Worm (Caenorhabditis elegans): ENCODE data around the gene arx-3.

Gene arx-3

DNA sequence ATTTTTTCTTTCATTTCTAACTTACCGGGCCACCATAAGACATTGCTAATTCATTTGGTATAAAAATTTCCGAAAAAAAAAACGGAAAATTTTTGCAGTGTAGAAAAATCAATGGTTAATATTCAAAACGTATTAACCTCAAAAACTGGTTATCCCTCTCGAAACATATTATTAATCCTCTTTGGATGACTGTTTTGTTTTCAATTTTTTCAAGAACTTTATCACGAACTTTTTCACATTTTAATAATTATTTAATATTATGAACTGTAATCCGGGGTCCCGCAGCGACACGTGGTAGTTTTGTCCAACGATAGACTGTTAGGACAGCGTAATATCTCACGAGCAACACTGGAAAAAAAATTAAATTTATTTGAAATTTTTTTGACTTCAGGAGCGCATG lies 29.5 kb downstream of the arx-3 start, which contains the start of gene Y79H2A.12:
Y79H2A.12 (minus strand) TSS at position 101 of the 400 bp plus-strand sequence.
- TF ChIP-seq hif-1 (tag; optimal IDR thresholded peaks at IDR 0.05) (no peak), mdl-1 (tag; optimal IDR thresholded peaks at IDR 0.05) (no peak), lin-39 (tag; optimal IDR thresholded peaks at IDR 0.05) (no peak), daf-19 (GFP tag; conservative IDR thresholded peaks at IDR 0.05) (no peak), D1046.2 (GFP tag; IDR thresholded peaks at IDR 0.05) (no peak), fkh-10 (GFP tag; optimal IDR thresholded peaks at IDR 0.05) (no peak), madf-5 (GFP tag; IDR thresholded peaks at IDR 0.05) (no peak), lin-29 (GFP tag; IDR thresholded peaks at IDR 0.05) (no peak), attf-4 (tag; optimal IDR thresholded peaks at IDR 0.05) (no peak), dmd-9 (GFP tag; IDR thresholded peaks at IDR 0.05) (no peak)

DNA sequence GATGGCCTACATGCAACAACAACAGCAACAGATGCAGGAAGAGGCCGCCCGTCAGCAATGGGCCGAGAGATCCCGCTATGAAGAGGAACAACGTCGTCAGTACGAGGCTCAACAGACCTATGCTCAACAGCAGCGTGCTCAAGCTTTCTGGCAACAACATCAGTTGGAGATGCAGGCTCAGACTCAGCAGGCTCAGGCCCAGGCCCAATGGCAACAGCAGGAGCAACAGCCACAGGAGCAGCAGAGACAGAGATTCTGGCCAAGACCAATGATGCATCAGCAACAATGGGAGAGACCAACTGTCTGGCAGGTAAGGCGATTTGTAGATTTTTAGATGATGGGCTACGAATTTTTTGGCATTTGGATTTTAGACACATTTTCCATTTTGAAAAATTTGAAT lies 36.0 kb downstream of the arx-3 start:
- no peak for TF ChIP-seq ces-1 (GFP tag; optimal IDR thresholded peaks at IDR 0.05)
- TF ChIP-seq dpl-1 (GFP tag; optimal IDR thresholded peaks at IDR 0.05) = no peak
- TF ChIP-seq dmd-6 (GFP tag; IDR thresholded peaks at IDR 0.05) = no peak
- TF ChIP-seq nhr-42 (GFP tag; IDR thresholded peaks at IDR 0.05) = no peak
- TF ChIP-seq ceh-82 (tag; optimal IDR thresholded peaks at IDR 0.05) = no peak
- no peak for TF ChIP-seq lin-15B (tag; optimal IDR thresholded peaks at IDR 0.05)
- no peak for TF ChIP-seq nhr-25 (tag; optimal IDR thresholded peaks at IDR 0.05; ENCODE audit: borderline replicate concordance, insufficient read depth)
- TF ChIP-seq set-16 (GFP tag; IDR thresholded peaks at IDR 0.05) = peak; percentile 51; the same call in 1 of the 2 replicates
- TF ChIP-seq Y75B8A.6 (GFP tag; IDR thresholded peaks at IDR 0.05) = no peak
- TF ChIP-seq aha-1 (tag) = peak; percentile 77
- TF ChIP-seq jun-1 (tag; optimal IDR thresholded peaks at IDR 0.05) = no peak

DNA sequence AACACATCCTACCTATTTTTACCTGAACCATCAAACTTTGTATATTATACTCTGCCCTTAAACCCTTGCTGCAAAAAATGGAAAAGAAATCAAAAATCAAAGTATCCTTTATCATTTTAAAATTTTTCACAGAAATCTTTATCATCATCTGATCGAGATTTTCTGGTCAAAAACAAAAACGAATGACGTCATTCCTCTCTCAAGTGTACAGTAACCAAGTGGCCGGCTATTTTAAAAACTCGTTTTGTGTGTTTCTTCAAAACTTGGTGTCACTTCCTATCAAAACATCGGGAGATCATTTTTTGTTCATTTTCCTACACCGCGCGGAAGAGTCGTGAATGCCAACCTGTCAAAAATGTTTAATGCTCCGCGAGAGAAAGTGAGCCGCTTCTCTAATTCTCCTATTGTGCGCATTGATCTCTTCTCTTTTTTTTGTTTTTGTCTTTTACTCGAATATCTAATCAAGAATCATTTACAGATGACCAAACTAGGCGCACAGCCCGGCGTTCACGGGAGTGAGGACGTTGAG lies 38.1 kb downstream of the arx-3 start, which contains the start of gene brp-1:
brp-1 (plus strand) TSS at position 479 of the 529 bp plus-strand sequence.
- no peak for TF ChIP-seq nhr-10 (tag; optimal IDR thresholded peaks at IDR 0.05)
- TF ChIP-seq nhr-28 (tag; optimal IDR thresholded peaks at IDR 0.05) = peak; percentile 8
- TF ChIP-seq unc-62 (GFP tag; optimal IDR thresholded peaks at IDR 0.05 in 1 of 2) = peak in 1 of 2 experiments; percentile 70
- no peak for TF ChIP-seq unc-62 (tag; optimal IDR thresholded peaks at IDR 0.05)
- TF ChIP-seq madf-9 (GFP tag; conservative IDR thresholded peaks at IDR 0.05) = peak; percentile 3; the same call in 1 of the 2 replicates
- TF ChIP-seq aha-1 (tag) = peak; percentile 18
- 0 out of 2 replicates have a peak, but pooled peaks have one; percentile 19 for TF ChIP-seq dmd-6 (GFP tag; IDR thresholded peaks at IDR 0.05)
- no peak for TF ChIP-seq aly-2 (tag; optimal IDR thresholded peaks at IDR 0.05)

DNA sequence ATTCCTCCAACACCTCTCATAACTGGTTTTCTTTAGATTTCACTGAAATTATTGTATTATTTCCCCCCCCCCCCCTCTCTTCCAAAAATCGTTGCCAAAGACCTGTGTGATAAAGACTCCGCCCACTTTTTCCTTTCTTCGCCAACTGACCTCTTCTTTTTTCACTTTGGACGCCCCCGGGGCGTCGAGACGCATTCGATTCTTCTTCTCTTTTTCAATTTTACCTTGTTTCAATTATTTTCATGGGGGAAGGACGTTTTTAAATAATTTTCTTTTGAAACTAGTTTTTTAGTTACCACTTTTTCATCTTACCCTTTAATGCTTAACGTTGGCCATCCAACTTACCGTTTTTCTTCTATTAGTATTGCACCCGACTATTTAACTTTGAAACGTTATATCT lies 40.3 kb downstream of the arx-3 start:
- peak; percentile 6 for TF ChIP-seq nhr-25 (tag; optimal IDR thresholded peaks at IDR 0.05; ENCODE audit: borderline replicate concordance, insufficient read depth)
- TF ChIP-seq daf-19 (GFP tag; conservative IDR thresholded peaks at IDR 0.05) = no peak
- peak; percentile 52 for TF ChIP-seq ama-1 (optimal IDR thresholded peaks at IDR 0.05)

DNA sequence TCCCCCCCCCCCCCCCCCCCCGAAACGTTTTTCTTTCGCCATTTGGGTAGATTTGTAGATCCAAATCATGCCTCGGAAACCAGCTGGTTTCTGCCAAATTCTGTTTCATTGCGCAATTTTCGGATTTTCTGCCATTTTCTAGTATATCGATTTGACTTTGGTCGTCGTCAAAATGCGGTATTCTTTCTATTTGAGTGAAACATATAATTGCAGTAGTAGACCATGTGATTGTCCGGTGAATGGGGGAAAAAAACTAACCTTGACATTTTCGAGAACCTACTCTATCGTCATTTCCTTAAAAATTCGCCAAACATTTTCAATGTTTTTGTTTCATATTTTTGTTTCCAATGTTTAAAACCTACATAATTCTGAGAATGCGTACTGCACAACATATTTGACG lies 42.6 kb downstream of the arx-3 start:
- TF ChIP-seq T20F7.1 (GFP tag; optimal IDR thresholded peaks at IDR 0.05) = no peak
- TF ChIP-seq skn-1 (tag; optimal IDR thresholded peaks at IDR 0.05) = no peak
- TF ChIP-seq daf-16 (GFP tag; optimal IDR thresholded peaks at IDR 0.05) = no peak
- no peak for TF ChIP-seq daf-16 (tag; optimal IDR thresholded peaks at IDR 0.05)
- TF ChIP-seq Y5F2A.4 (GFP tag; optimal IDR thresholded peaks at IDR 0.05) = no peak
- peak; percentile 35 for TF ChIP-seq aha-1 (tag)
- TF ChIP-seq pqm-1 (tag; optimal IDR thresholded peaks at IDR 0.05) = no peak
- TF ChIP-seq nhr-25 (tag; optimal IDR thresholded peaks at IDR 0.05; ENCODE audit: borderline replicate concordance, insufficient read depth) = peak; percentile 50
- TF ChIP-seq egl-27 (tag; optimal IDR thresholded peaks at IDR 0.05) = no peak
- TF ChIP-seq rbr-2 (tag; optimal IDR thresholded peaks at IDR 0.05) = no peak
- TF ChIP-seq tra-1 (GFP tag; IDR thresholded peaks at IDR 0.05) = no peak
- peak; percentile 8 for TF ChIP-seq hlh-30 (tag; optimal IDR thresholded peaks at IDR 0.05; ENCODE audit: insufficient read depth)
- TF ChIP-seq unc-62 (GFP tag; optimal IDR thresholded peaks at IDR 0.05 in 1 of 2) = peak in 1 of 2 experiments; percentile 94
- TF ChIP-seq unc-62 (tag; optimal IDR thresholded peaks at IDR 0.05) = no peak
- TF ChIP-seq ZK546.5 (tag; optimal IDR thresholded peaks at IDR 0.05) = no peak
- peak; percentile 14 for TF ChIP-seq hlh-11 (tag; optimal IDR thresholded peaks at IDR 0.05)
- no peak for TF ChIP-seq ceh-62 (tag; optimal IDR thresholded peaks at IDR 0.05)

All from whole organism, L4 larva.